Fruit fly (Drosophila melanogaster) whole organism: ENCODE data around the gene CG6652.

Experiments used
- CG8478 ChIP-seq: fragments of >200 bp; optimal IDR thresholded peaks from 2 replicates; lab custom pipeline; 2018; ENCODE audit warnings: inconsistent platforms
- Dll ChIP-seq: fragments of >200 bp; optimal IDR thresholded peaks from 2 replicates; lab custom pipeline; 2017
- EcR ChIP-seq, 2 experiments: fragments of >200 bp; optimal IDR thresholded peaks; 2 replicates each; lab custom pipeline; 2017; ENCODE audit warnings: missing biosample characterization in 2 of 2, missing genetic modification characterization in 2 of 2, missing genetic modification reagents in 2 of 2
- pan ChIP-seq: fragments of >200 bp; optimal IDR thresholded peaks from 2 replicates; lab custom pipeline; 2017
- psq ChIP-seq: fragments of >200 bp; optimal IDR thresholded peaks from 2 replicates; lab custom pipeline; 2017
- usp ChIP-seq: fragments of >200 bp; optimal IDR thresholded peaks from 2 replicates; lab custom pipeline; 2017; ENCODE audit warnings: missing biosample characterization, missing genetic modification characterization, mixed read lengths

Gene CG6652

DNA sequence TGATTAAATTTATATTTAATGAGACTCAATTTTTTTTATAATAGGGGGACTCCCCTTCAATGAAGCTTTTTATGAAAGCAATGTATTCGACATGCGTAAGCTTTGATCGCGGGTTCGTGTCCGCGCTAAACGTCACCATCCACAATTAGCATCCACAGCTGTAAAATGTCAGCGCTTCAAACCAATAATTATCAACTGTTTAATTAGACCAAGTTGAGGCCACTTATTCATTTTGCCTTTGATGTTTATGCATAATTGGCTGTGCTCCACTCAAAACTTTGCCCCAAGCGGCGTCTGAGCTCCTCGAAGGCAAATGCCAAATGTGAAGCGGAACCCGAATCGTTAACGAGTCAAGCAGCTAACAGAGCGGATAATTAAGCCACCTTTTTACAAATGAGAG is 37.1 kb downstream of the CG6652 start:
- TF ChIP-seq usp (GFP tag; lab: Kevin White, UChicago) (no peak), EcR (GFP tag; optimal IDR thresholded peaks at IDR 0.05; lab: Kevin White, UChicago) (no peak), CG8478 (lab: Kevin White, UChicago) (peak; percentile 39)

DNA sequence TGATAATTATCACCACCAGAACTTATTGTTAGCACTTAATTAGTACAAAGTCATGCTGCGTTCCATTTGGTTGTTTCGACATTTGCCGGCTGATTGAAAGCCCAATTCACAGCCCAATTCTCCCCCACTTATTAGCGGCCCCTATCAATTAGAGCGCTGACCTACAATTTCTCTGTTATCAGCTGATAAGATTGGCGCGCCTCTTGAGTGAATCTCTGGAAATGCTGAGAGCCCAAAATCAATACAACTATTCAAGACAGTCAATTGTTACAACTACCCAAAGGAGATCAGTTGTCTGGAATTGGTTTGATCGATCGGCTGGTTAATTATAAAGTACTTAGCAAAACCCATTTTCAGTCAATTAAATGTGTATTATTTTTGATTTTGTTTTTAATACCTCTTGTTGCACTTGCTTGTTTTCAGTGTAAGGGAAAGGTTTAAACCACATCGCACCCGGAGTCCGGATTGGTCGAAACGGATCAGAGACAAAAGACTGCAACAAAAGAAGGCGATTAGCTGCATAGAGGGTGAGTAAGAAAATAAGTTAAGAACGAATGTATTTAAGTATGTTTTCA is 37.8 kb downstream of the CG6652 start:
- TF ChIP-seq Dll (lab: Kevin White, UChicago) (no peak), CG8478 (lab: Kevin White, UChicago) (no peak), usp (GFP tag; lab: Kevin White, UChicago) (no peak)

DNA sequence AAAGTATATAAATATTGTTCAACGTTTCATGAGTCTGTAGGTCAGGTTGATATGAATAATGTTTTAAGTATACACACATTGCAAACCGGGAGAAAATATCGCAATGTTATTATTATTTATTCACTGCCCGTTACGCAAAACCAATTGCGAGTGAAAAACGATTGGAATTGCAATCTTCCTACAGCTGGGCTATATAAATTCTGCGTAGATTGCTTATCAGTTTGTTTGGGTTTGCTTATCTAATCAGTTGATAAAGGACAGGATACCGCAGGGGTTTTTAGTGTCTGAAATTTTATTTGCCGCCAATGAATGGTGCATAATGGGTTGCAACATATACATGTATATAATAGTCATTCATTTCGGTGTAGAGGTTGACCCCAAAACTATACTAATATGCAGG is 38.6 kb downstream of the CG6652 start:
- no peak for TF ChIP-seq Dll (lab: Kevin White, UChicago)
- TF ChIP-seq usp (GFP tag; lab: Kevin White, UChicago): no peak
- no peak for TF ChIP-seq EcR (GFP tag; optimal IDR thresholded peaks at IDR 0.05; lab: Kevin White, UChicago)
- TF ChIP-seq CG8478 (lab: Kevin White, UChicago): no peak
- TF ChIP-seq psq: no peak
- TF ChIP-seq pan (lab: Kevin White, UChicago): no peak

dm6 chr3L:16981114-16981648 is 41.5 kb downstream of the CG6652 start:
- TF ChIP-seq CG8478 (lab: Kevin White, UChicago): no peak
- TF ChIP-seq psq: no peak
- no peak for TF ChIP-seq pan (lab: Kevin White, UChicago)
- no peak for TF ChIP-seq usp (GFP tag; lab: Kevin White, UChicago)
- TF ChIP-seq EcR (GFP tag; optimal IDR thresholded peaks at IDR 0.05; lab: Kevin White, UChicago): no peak
- no peak for TF ChIP-seq Dll (lab: Kevin White, UChicago)

DNA sequence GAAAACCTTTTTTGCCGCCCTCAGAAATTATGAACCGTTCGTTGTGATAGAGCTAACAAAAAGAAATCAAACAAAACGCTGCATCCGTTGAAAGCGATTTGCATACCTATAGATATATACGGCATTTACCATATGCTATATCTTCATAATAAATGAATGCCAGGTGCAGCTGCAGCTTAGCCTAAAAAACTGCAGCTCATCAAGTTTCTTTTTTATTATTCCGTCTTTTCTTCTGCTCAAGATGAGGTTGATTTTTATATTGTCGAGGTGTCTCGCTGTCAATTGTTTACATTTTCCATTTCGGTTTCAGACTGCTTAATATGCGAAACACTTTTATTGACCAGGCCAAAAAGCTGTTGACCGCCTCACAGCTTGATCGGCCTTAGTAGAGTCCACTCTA is 44.2 kb downstream of the CG6652 start:
- TF ChIP-seq psq (no peak), EcR (GFP tag; optimal IDR thresholded peaks at IDR 0.05; lab: Kevin White, UChicago) (no peak), CG8478 (lab: Kevin White, UChicago) (no peak)

- TF ChIP-seq CG8478 (lab: Kevin White, UChicago) (no peak), EcR (GFP tag; optimal IDR thresholded peaks at IDR 0.05; lab: Kevin White, UChicago) (no peak), pan (lab: Kevin White, UChicago) (no peak), psq (no peak), Dll (lab: Kevin White, UChicago) (no peak), usp (GFP tag; lab: Kevin White, UChicago) (no peak)
These were observed 45.3 kb downstream of the CG6652 start for dm6 chr3L:16977311-16977710.

- TF ChIP-seq psq: no peak
- TF ChIP-seq Dll (lab: Kevin White, UChicago): no peak
- TF ChIP-seq EcR (GFP tag; optimal IDR thresholded peaks at IDR 0.05; lab: Kevin White, UChicago): no peak
- TF ChIP-seq usp (GFP tag; lab: Kevin White, UChicago): no peak
- TF ChIP-seq CG8478 (lab: Kevin White, UChicago): no peak
- no peak for TF ChIP-seq pan (lab: Kevin White, UChicago)
These were observed 46.8 kb downstream of the CG6652 start for dm6 chr3L:16975638-16976528.

dm6 chr3L:16974645-16975151 is 48.0 kb downstream of the CG6652 start:
- TF ChIP-seq CG8478 (lab: Kevin White, UChicago): no peak
- no peak for TF ChIP-seq Dll (lab: Kevin White, UChicago)
- TF ChIP-seq EcR (GFP tag; optimal IDR thresholded peaks at IDR 0.05; lab: Kevin White, UChicago): no peak
- TF ChIP-seq psq: no peak
- no peak for TF ChIP-seq pan (lab: Kevin White, UChicago)
- no peak for TF ChIP-seq usp (GFP tag; lab: Kevin White, UChicago)

dm6 chr3L:16971611-16972359 is 50.9 kb downstream of the CG6652 start:
- no peak for TF ChIP-seq CG8478 (lab: Kevin White, UChicago)
- no peak for TF ChIP-seq EcR (GFP tag; optimal IDR thresholded peaks at IDR 0.05; lab: Kevin White, UChicago)
- no peak for TF ChIP-seq psq
- TF ChIP-seq usp (GFP tag; lab: Kevin White, UChicago): no peak
- TF ChIP-seq pan (lab: Kevin White, UChicago): no peak
